Fruit fly (Drosophila melanogaster) whole organism, pupa: ENCODE results near the gene CG7290.
A peak's percentile ranks its signal among the peaks of the same experiment; 100 is the strongest.

Experiments used
- CG12605 ChIP-seq: fragments of 200-800 bp; sonication (Bioruptor generic); IDR thresholded peaks from 2 replicates; pipeline ENCODE4 v1.3.6; 2022; ENCODE audit warnings: missing biosample characterization, missing genetic modification characterization
- CG13204 ChIP-seq: fragments of 200-800 bp; sonication (Bioruptor generic); optimal IDR thresholded peaks from 2 replicates; lab custom pipeline; 2018; ENCODE audit warnings: missing biosample characterization, mild to moderate bottlenecking, missing genetic modification characterization, moderate library complexity
- CG14655 ChIP-seq: fragments of 200-800 bp; sonication (Bioruptor generic); optimal IDR thresholded peaks from 3 replicates; lab custom pipeline; 2017; ENCODE audit warnings: mild to moderate bottlenecking, missing biosample characterization, missing genetic modification reagents, missing genetic modification characterization
- CG15710 ChIP-seq: fragments of 200-800 bp; sonication (Bioruptor generic); optimal IDR thresholded peaks from 2 replicates; lab custom pipeline; 2018; ENCODE audit warnings: missing biosample characterization, mild to moderate bottlenecking, missing genetic modification characterization, moderate library complexity
- CG17806 ChIP-seq: fragments of 200-800 bp; sonication (Bioruptor generic); optimal IDR thresholded peaks from 2 replicates; lab custom pipeline; 2018; ENCODE audit warnings: missing biosample characterization, mild to moderate bottlenecking, missing genetic modification characterization, moderate library complexity
- CG32121 ChIP-seq: fragments of 200-800 bp; sonication (Bioruptor generic); IDR thresholded peaks from 2 replicates; pipeline ENCODE4 v1.3.6; 2022; ENCODE audit warnings: missing biosample characterization, missing genetic modification characterization
- CG34367 ChIP-seq: fragments of 200-800 bp; sonication (Bioruptor generic); optimal IDR thresholded peaks from 2 replicates; lab custom pipeline; 2018; ENCODE audit warnings: missing biosample characterization, mild to moderate bottlenecking, missing genetic modification characterization
- CG4496 ChIP-seq: fragments of 200-800 bp; sonication (Bioruptor generic); IDR thresholded peaks from 3 replicates; pipeline ENCODE4 v1.3.6; 2022; ENCODE audit warnings: missing biosample characterization, missing genetic modification characterization
- CG8159 ChIP-seq: fragments of 200-800 bp; sonication (Bioruptor generic); optimal IDR thresholded peaks from 3 replicates; lab custom pipeline; 2018; ENCODE audit warnings: missing biosample characterization, mild to moderate bottlenecking, missing genetic modification characterization, moderate library complexity
- CG8301 ChIP-seq: fragments of 200-800 bp; sonication (Bioruptor generic); optimal IDR thresholded peaks from 2 replicates; lab custom pipeline; 2018; ENCODE audit warnings: missing biosample characterization, mild to moderate bottlenecking, missing genetic modification characterization
- CG9948 ChIP-seq: fragments of 200-800 bp; sonication (Bioruptor generic); optimal IDR thresholded peaks from 2 replicates; lab custom pipeline; 2018; ENCODE audit warnings: missing biosample characterization, mild to moderate bottlenecking, missing genetic modification characterization, moderate library complexity
- D1 ChIP-seq: fragments of 200-800 bp; sonication (Bioruptor generic); optimal IDR thresholded peaks from 2 replicates; lab custom pipeline; 2018; ENCODE audit warnings: missing biosample characterization, mild to moderate bottlenecking, missing genetic modification characterization, moderate library complexity
- EcR ChIP-seq: fragments of 200-800 bp; sonication (Bioruptor generic); optimal IDR thresholded peaks from 3 replicates; lab custom pipeline; 2019; ENCODE audit warnings: missing biosample characterization, missing genetic modification characterization, mild to moderate bottlenecking, moderate library complexity, missing genetic modification reagents
- Ets98B ChIP-seq: fragments of 200-800 bp; sonication (Bioruptor generic); IDR thresholded peaks from 2 replicates; pipeline ENCODE4 v1.3.6; 2022; ENCODE audit warnings: missing biosample characterization, missing genetic modification characterization
- Pif1A ChIP-seq: fragments of 200-800 bp; sonication (Bioruptor generic); optimal IDR thresholded peaks from 3 replicates; lab custom pipeline; 2016; ENCODE audit warnings: missing biosample characterization, missing genetic modification characterization
- Pif1B ChIP-seq: fragments of 200-800 bp; sonication (Bioruptor generic); optimal IDR thresholded peaks from 3 replicates; lab custom pipeline; 2016; ENCODE audit warnings: missing biosample characterization, missing genetic modification characterization
- Snoo ChIP-seq: fragments of 200-800 bp; sonication (Bioruptor generic); optimal IDR thresholded peaks from 3 replicates; lab custom pipeline; 2017; ENCODE audit warnings: missing biosample characterization, mild to moderate bottlenecking, missing genetic modification characterization, inconsistent platforms
- fd96Ca ChIP-seq: fragments of 200-800 bp; sonication (Bioruptor generic); IDR thresholded peaks from 3 replicates; pipeline ENCODE4 v1.3.6; 2022; ENCODE audit warnings: missing biosample characterization, missing genetic modification characterization
- gl ChIP-seq: fragments of 200-800 bp; sonication (Bioruptor generic); optimal IDR thresholded peaks from 2 replicates; lab custom pipeline; 2018; ENCODE audit warnings: missing biosample characterization, mild to moderate bottlenecking, missing genetic modification characterization
- rn ChIP-seq: fragments of 200-800 bp; sonication (Bioruptor generic); IDR thresholded peaks from 2 replicates; pipeline ENCODE4 v1.3.6; 2022; ENCODE audit warnings: missing biosample characterization, missing genetic modification characterization

The CG7290 gene

DNA sequence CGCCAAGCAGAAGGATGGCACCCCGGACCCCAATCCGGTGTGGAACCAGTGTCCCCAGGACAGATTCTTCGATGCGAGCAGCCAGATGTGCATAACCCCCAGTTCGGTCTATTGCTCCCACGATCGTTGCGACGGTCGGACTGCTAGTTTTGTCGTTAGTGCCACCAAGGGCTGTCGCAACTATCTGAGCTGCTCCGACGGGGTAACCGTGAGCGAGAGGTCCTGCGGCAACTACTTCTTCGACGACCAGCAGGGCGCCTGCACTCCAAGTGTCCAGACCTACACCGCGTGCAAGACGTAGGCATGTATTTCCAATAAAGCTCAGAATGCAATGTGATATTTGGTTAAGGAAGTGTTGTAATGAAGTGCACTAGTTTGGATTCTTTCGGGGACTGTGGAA is 16.8 kb upstream of the CG7290 start:
- TF ChIP-seq CG12605 (GFP tag; lab: Robert Waterston, UW): no peak
- no peak for TF ChIP-seq CG14655 (GFP tag; lab: Kevin White, UChicago)
- no peak for TF ChIP-seq Ets98B (GFP tag; lab: Robert Waterston, UW)
- no peak for TF ChIP-seq CG15710 (tag; lab: Kevin White, UChicago)
- no peak for TF ChIP-seq fd96Ca (GFP tag; lab: Robert Waterston, UW)
- TF ChIP-seq gl (tag; lab: Kevin White, UChicago): no peak
- no peak for TF ChIP-seq Pif1A
- no peak for TF ChIP-seq rn (GFP tag; lab: Robert Waterston, UW)
- TF ChIP-seq Snoo (tag; lab: Kevin White, UChicago): no peak
- no peak for TF ChIP-seq Pif1B (GFP tag; lab: Kevin White, UChicago)

DNA sequence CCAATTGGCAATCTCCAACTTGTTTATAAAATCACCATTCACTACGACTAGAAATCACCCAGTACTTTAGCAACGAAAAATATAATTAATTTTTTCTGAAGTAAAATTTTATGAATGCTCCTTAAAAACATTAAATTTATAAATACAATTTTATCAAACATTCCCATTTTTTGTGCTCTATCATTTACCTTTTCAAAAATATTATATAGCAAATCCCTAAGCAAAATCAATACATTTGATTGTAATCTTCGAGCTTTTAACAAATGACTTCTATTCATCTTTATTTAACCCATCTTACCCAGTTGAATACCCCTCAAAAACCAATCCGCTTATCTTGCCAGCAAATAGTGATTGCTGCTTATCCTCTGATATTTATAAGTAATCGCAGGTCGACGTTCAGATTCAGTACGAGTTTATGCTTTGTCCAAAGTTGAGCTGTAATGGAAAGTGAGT is 15.6 kb upstream of the CG7290 start, which contains the start of gene CG17145:
CG17145 (plus strand) TSS at position 403 of the 453 bp plus-strand sequence.
- no peak for TF ChIP-seq CG15710 (tag; lab: Kevin White, UChicago)
- TF ChIP-seq Pif1A: no peak
- TF ChIP-seq CG4496 (GFP tag; lab: Robert Waterston, UW): no peak
- no peak for TF ChIP-seq EcR (GFP tag; lab: Kevin White, UChicago)
- no peak for TF ChIP-seq CG12605 (GFP tag; lab: Robert Waterston, UW)
- TF ChIP-seq CG32121 (GFP tag; lab: Robert Waterston, UW): no peak
- TF ChIP-seq CG13204 (GFP tag; lab: Kevin White, UChicago): no peak
- no peak for TF ChIP-seq D1 (tag; lab: Kevin White, UChicago)
- TF ChIP-seq Snoo (tag; lab: Kevin White, UChicago): no peak
- no peak for TF ChIP-seq CG8301 (tag; lab: Kevin White, UChicago)
- no peak for TF ChIP-seq CG14655 (GFP tag; lab: Kevin White, UChicago)
- no peak for TF ChIP-seq CG8159 (tag; lab: Kevin White, UChicago)
- no peak for TF ChIP-seq Ets98B (GFP tag; lab: Robert Waterston, UW)

dm6 chr3L:20220918-20221317 is 15.1 kb upstream of the CG7290 start:
- TF ChIP-seq Snoo (tag; lab: Kevin White, UChicago) (no peak), D1 (tag; lab: Kevin White, UChicago) (peak; percentile 83)

dm6 chr3L:20220374-20220773 is 14.5 kb upstream of the CG7290 start, which contains the start of gene CG6933:
Gene CG6933 (minus strand): TSS chr3L:20220420.
- TF ChIP-seq CG13204 (GFP tag; lab: Kevin White, UChicago): no peak
- no peak for TF ChIP-seq CG4496 (GFP tag; lab: Robert Waterston, UW)
- no peak for TF ChIP-seq fd96Ca (GFP tag; lab: Robert Waterston, UW)
- TF ChIP-seq Snoo (tag; lab: Kevin White, UChicago): no peak
- no peak for TF ChIP-seq rn (GFP tag; lab: Robert Waterston, UW)
- TF ChIP-seq CG12605 (GFP tag; lab: Robert Waterston, UW): no peak
- no peak for TF ChIP-seq CG9948
- no peak for TF ChIP-seq Ets98B (GFP tag; lab: Robert Waterston, UW)
- TF ChIP-seq CG17806: no peak
- no peak for TF ChIP-seq CG8301 (tag; lab: Kevin White, UChicago)
- TF ChIP-seq, all 21 proteins: peak for 0

- TF ChIP-seq CG17806 (no peak), Pif1A (no peak), CG32121 (GFP tag; lab: Robert Waterston, UW) (no peak), CG8159 (tag; lab: Kevin White, UChicago) (no peak), CG8301 (tag; lab: Kevin White, UChicago) (no peak), EcR (GFP tag; lab: Kevin White, UChicago) (no peak), CG4496 (GFP tag; lab: Robert Waterston, UW) (no peak), Ets98B (GFP tag; lab: Robert Waterston, UW) (no peak), rn (GFP tag; lab: Robert Waterston, UW) (no peak), CG14655 (GFP tag; lab: Kevin White, UChicago) (no peak), CG34367 (tag; lab: Kevin White, UChicago) (no peak)
Observed at dm6 chr3L:20212022-20212421, 6.2 kb upstream of the CG7290 start, which contains the start of gene CG7017. Gene CG7017 (minus strand): TSS chr3L:20212122.

dm6 chr3L:20209896-20210295 is 4.0 kb upstream of the CG7290 start:
- TF ChIP-seq fd96Ca (GFP tag; lab: Robert Waterston, UW) (no peak), Pif1A (no peak), Ets98B (GFP tag; lab: Robert Waterston, UW) (no peak), D1 (tag; lab: Kevin White, UChicago) (no peak), gl (tag; lab: Kevin White, UChicago) (no peak), CG4496 (GFP tag; lab: Robert Waterston, UW) (no peak)

DNA sequence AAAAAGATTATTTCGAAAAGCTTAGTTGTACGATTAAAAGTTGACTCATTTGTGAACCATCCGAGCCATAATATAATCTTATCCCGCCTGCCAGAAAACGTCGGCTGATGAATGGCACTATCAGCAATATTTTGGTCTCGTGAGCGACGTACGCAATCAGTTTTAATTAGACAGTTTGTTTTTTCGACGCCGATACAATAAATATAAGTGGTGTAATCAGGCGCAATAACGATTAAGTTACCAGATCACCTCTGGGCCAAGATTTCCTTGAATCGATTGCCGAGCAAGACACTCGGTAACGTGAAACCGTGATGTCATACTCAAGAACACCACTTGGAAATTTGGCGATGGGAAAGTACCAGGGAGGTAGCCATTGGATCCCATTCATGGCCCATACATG is 3.2 kb upstream of the CG7290 start:
- no peak for TF ChIP-seq CG4496 (GFP tag; lab: Robert Waterston, UW)
